Worm (Caenorhabditis elegans) whole organism, L1 larva: ENCODE data around the gene C54E4.4.

ENCODE experiments used
- C04F5.9 ChIP-seq: sonication (generic microtip); optimal IDR thresholded peaks from 2 replicates; lab custom pipeline; 2016; ENCODE audit warnings: missing genetic modification characterization, missing compliant biosample characterization
- C34B4.2 ChIP-seq: sonication (generic microtip); optimal IDR thresholded peaks from 2 replicates; lab custom pipeline; 2017; ENCODE audit warnings: mild to moderate bottlenecking, missing genetic modification characterization, missing compliant biosample characterization
- aha-1 ChIP-seq: fragments of 150-350 bp; optimal IDR thresholded peaks from 2 replicates; lab custom pipeline; 2014; ENCODE audit warnings: missing biosample characterization, missing genetic modification characterization
- dsc-1 ChIP-seq: sonication (generic microtip); optimal IDR thresholded peaks from 2 replicates; lab custom pipeline; 2016; ENCODE audit warnings: mild to moderate bottlenecking, missing genetic modification characterization, missing compliant biosample characterization
- efl-1 ChIP-seq, 4 experiments: fragments of 150-350 bp; optimal IDR thresholded peaks in 3 of 4; peaks in 1 of 4; 1 replicate in 1 of 4; 2 replicates in 3 of 4; lab custom pipeline; 2014; ENCODE audit warnings: missing biosample characterization in 2 of 4, missing genetic modification characterization in 2 of 4, missing genetic modification reagents in 2 of 4
- elt-2 ChIP-seq: sonication (generic microtip); optimal IDR thresholded peaks from 2 replicates; lab custom pipeline; 2016; ENCODE audit warnings: missing genetic modification characterization, mild to moderate bottlenecking, inconsistent platforms, missing compliant biosample characterization, missing genetic modification reagents
- grh-1 ChIP-seq: fragments of 200-800 bp; sonication (Bioruptor generic); IDR thresholded peaks from 2 replicates; pipeline ENCODE4 v1.3.6; 2022; ENCODE audit warnings: missing genetic modification reagents, missing genetic modification characterization, missing compliant biosample characterization
- lin-15B ChIP-seq: fragments of 150-350 bp; sonication (generic microtip); optimal IDR thresholded peaks from 3 replicates; lab custom pipeline; 2014; ENCODE audit warnings: missing biosample characterization, missing genetic modification characterization

C54E4.4 gene

DNA sequence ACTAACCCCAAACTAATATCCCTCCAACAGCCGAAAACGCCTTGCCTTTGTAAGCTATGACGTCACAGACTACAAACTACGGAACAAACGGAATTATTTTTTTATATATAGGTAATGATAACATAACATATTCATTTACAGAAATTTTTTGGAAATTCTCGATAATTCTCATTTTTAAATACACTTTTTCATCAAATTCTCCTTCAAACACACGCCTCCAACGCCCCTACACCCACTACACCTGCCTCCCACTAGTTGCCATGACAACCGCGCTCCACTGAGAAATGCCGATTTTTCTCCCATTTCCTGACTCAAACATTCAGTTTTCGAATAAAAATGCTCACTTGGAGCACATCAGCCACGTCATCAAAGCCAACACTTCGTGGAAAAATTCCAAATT lies 54.1 kb downstream of the C54E4.4 start, which contains the start of gene xbx-4:
Gene xbx-4, plus strand, starts transcription at position 301 of the 400 bp plus-strand sequence.
- TF ChIP-seq C04F5.9 (tag; lab: Kevin White, UChicago) (no peak), aha-1 (no peak), grh-1 (GFP tag; lab: Robert Waterston, UW) (no peak)

DNA sequence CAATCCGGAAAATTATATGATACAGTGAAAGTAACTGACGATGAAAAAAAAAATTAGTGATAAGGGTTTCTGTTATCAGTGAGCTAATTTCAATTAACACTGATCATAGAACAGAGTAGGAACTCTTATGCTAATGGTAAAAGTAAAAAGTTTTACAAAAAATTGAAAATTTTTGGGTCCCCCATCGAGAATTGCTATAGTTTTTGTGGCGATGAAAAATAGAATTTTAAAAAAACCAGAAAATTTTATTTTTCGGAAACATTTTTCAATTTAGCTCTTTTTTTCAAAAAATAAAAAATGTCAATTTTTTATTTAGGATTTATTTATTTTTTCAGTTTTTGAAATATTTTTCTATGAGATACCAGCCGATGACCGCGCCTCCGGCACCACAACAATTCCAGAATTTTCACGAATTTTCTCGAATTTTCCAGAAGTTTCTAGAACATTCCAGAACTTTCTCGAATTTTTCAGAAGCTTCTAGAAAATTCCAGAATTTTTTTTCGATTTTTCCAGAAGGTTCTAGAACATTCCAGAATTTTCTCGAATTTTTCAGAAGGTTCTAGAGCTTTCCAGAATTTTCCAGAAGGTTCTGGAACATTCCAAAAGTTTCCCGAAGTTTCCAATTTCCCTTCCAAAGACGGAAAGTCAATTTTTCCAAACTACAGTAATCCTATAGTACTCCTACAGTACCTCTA lies 54.9 kb downstream of the C54E4.4 start, which contains the start of gene C23H5.8:
Gene C23H5.8, minus strand, starts transcription at position 51 of the 695 bp plus-strand sequence.
- TF ChIP-seq lin-15B (tag; lab: Kevin White, UChicago) (no peak), C34B4.2 (no peak), elt-2 (tag; lab: Kevin White, UChicago) (peak; percentile 15)

DNA sequence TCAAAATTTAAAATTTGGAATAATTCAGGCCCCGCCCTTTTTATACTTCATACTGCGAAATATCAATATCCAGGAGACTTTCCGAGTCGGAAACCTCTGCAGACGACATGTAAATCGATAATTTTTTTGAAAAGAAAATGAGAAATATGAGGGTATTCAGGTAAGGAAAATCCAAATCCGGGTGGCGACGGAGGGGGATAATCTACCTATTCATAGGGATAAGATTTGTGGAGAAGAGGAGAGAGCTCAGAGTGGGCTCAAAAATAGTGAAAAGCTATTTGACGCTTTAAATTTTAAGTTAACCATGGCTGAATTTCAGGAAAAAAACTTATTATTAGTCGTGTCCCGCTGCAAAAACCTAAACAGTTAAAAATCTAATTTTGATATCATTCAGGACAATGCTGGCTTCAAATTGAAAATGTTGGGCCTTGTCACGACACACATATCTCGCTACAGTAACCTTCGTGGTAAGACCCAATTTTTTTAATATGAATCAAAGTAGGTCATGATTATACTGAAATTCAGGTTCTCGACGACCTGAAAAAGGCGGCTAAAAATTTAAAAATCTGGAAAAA lies 57.0 kb downstream of the C54E4.4 start, which contains the start of gene che-6:
Gene che-6, minus strand, starts transcription at position 109 of the 575 bp plus-strand sequence.
- TF ChIP-seq efl-1 (optimal IDR thresholded peaks at IDR 0.05; lab: Kevin White, UChicago) = no peak
- TF ChIP-seq efl-1 (GFP tag; optimal IDR thresholded peaks at IDR 0.05 in 1 of 2; lab: Kevin White, UChicago) = peak in 1 of 2 experiments; percentile 89
- no peak for TF ChIP-seq dsc-1 (tag; lab: Kevin White, UChicago)
